1 fruit fly cellular context compared by ENCODE assay signal in the genomic region with DNA sequence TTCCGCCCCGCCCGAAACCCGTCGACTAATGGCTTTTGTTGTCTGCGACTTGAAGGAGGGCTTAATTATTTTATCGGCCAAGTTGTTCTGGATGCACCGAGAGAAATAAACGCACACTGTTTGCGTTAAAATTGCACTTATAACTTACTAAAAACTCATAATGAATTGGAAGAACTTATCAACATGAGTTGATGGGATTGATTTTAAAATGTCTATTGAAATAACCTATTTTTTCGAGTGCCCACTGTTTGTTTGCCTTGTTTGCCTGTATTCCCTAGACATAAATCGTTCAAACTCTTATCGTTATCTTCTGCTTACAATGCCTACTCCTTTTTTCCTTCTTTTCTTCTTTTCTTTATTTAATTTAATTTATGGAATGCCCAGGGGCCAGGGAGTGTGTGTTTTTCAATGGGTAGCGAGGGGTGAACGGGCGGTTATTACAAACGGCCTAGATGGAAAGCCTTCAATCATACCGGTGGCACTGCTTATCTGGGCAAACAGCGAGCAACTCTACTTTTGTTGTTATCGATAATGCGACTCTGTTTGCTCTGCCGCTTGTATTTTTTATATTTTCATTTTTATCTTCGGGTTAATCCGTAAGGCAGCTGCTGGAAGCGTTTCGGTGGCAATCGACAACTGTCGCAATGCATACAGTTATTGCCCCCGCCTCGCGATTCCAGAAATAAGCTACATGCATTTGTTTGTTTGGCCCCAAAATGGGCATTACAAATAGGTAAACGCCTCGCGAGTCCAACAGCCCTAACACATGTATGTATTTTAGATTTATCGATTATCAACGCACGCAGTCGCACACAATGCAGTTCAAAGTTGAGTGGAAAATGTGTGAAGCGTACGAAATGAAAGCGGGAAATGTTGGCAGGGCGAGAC.
A peak's percentile ranks its signal among the peaks of the same experiment; 100 is the strongest.
TF ChIP-seq lines count a peak whose summit lies in the region.

No protein-coding gene starts in this region.

TF ChIP-seq in whole organism, embryonic, 481 proteins besides CTCF, POLR2A, EP300 and RAD21 (continued from another document):
- TF ChIP-seq Optix (GFP tag; IDR thresholded peaks at IDR 0.05; lab: Robert Waterston, UW), result peak; percentile 58; the same call in 1 of the 3 replicates
- TF ChIP-seq D (optimal IDR thresholded peaks at IDR 0.05; lab: Kevin White, UChicago), result no peak
- TF ChIP-seq D (GFP tag; optimal IDR thresholded peaks at IDR 0.05; lab: Kevin White, UChicago), result peak; percentile 0
- no peak for TF ChIP-seq Oaz (GFP tag; IDR thresholded peaks at IDR 0.05; lab: Robert Waterston, UW)
- peak; percentile 10 for TF ChIP-seq gcm (GFP tag; optimal IDR thresholded peaks at IDR 0.05; lab: Kevin White, UChicago)
- no peak for TF ChIP-seq cad (GFP tag; optimal IDR thresholded peaks at IDR 0.05; lab: Kevin White, UChicago)
- TF ChIP-seq Atf-2 (GFP tag; optimal IDR thresholded peaks at IDR 0.05; lab: Kevin White, UChicago), result peak; percentile 31
- no peak for TF ChIP-seq Hand (GFP tag; optimal IDR thresholded peaks at IDR 0.05; lab: Kevin White, UChicago)
- TF ChIP-seq CG17829 (tag; optimal IDR thresholded peaks at IDR 0.05; lab: Kevin White, UChicago), result peak; percentile 56
- peak; percentile 68 for TF ChIP-seq grau (tag; optimal IDR thresholded peaks at IDR 0.05; lab: Kevin White, UChicago)
- no peak for TF ChIP-seq CG16813 (GFP tag; IDR thresholded peaks at IDR 0.05; lab: Robert Waterston, UW; ENCODE audit: partially characterized antibody)
- TF ChIP-seq ato (GFP tag; IDR thresholded peaks at IDR 0.05; lab: Robert Waterston, UW; ENCODE audit: partially characterized antibody), result no peak
- no peak for TF ChIP-seq B-H2 (GFP tag; optimal IDR thresholded peaks at IDR 0.05; lab: Kevin White, UChicago)
- TF ChIP-seq CG1602 (GFP tag; optimal IDR thresholded peaks at IDR 0.05; lab: Kevin White, UChicago), result peak; percentile 66
- TF ChIP-seq CG31224 (GFP tag; IDR thresholded peaks at IDR 0.05; lab: Robert Waterston, UW), result no peak
- TF ChIP-seq CG17359 (tag; optimal IDR thresholded peaks at IDR 0.05; lab: Kevin White, UChicago), result peak; percentile 62
- TF ChIP-seq Dip2 (GFP tag; IDR thresholded peaks at IDR 0.05; lab: Robert Waterston, UW), result no peak
- TF ChIP-seq Sox100B (GFP tag; optimal IDR thresholded peaks at IDR 0.05; lab: Kevin White, UChicago), result peak; percentile 27
- no peak for TF ChIP-seq nom (GFP tag; optimal IDR thresholded peaks at IDR 0.05; lab: Kevin White, UChicago)
- TF ChIP-seq CG6254 (GFP tag; optimal IDR thresholded peaks at IDR 0.05; lab: Kevin White, UChicago), result no peak
- no peak for TF ChIP-seq lov (optimal IDR thresholded peaks at IDR 0.05; lab: Kevin White, UChicago)
- TF ChIP-seq lov (GFP tag; IDR thresholded peaks at IDR 0.05; lab: Robert Waterston, UW), result 0 out of 3 replicates have a peak, but pooled peaks have one; percentile 29
- no peak for TF ChIP-seq CG16815 (GFP tag; optimal IDR thresholded peaks at IDR 0.05; lab: Kevin White, UChicago)
- TF ChIP-seq Tbp (GFP tag; optimal IDR thresholded peaks at IDR 0.05; lab: Kevin White, UChicago), result no peak
- TF ChIP-seq Antp (GFP tag; optimal IDR thresholded peaks at IDR 0.05; lab: Kevin White, UChicago), result peak; percentile 3
- no peak for TF ChIP-seq CG8765 (GFP tag; IDR thresholded peaks at IDR 0.05; lab: Robert Waterston, UW)
- TF ChIP-seq klu (GFP tag; IDR thresholded peaks at IDR 0.05; lab: Robert Waterston, UW), result no peak
- TF ChIP-seq Ravus (GFP tag; IDR thresholded peaks at IDR 0.05; lab: Robert Waterston, UW), result no peak
- TF ChIP-seq CG9437 (GFP tag; optimal IDR thresholded peaks at IDR 0.05; lab: Kevin White, UChicago), result peak; percentile 14
- TF ChIP-seq CG15514 (GFP tag; optimal IDR thresholded peaks at IDR 0.05; lab: Kevin White, UChicago), result no peak
- TF ChIP-seq wek (GFP tag; optimal IDR thresholded peaks at IDR 0.05; lab: Kevin White, UChicago), result peak; percentile 41
- TF ChIP-seq Mes4 (GFP tag; optimal IDR thresholded peaks at IDR 0.05; lab: Kevin White, UChicago), result peak; percentile 54
- no peak for TF ChIP-seq Nf-YA (GFP tag; IDR thresholded peaks at IDR 0.05; lab: Robert Waterston, UW)
- TF ChIP-seq CG10209 (GFP tag; optimal IDR thresholded peaks at IDR 0.05; lab: Kevin White, UChicago), result peak; percentile 54
- TF ChIP-seq Meics (GFP tag; optimal IDR thresholded peaks at IDR 0.05; lab: Kevin White, UChicago), result peak; percentile 5
- TF ChIP-seq tna (GFP tag; IDR thresholded peaks at IDR 0.05; lab: Robert Waterston, UW; ENCODE audit: partially characterized antibody), result no peak
- peak; percentile 47 for TF ChIP-seq CG13424 (tag; optimal IDR thresholded peaks at IDR 0.05; lab: Kevin White, UChicago)
- no peak for TF ChIP-seq chinmo (GFP tag; IDR thresholded peaks at IDR 0.05; lab: Robert Waterston, UW; ENCODE audit: partially characterized antibody)
- TF ChIP-seq CG31441 (GFP tag; IDR thresholded peaks at IDR 0.05; lab: Robert Waterston, UW), result peak; percentile 75
- TF ChIP-seq wor (GFP tag; IDR thresholded peaks at IDR 0.05; lab: Robert Waterston, UW), result no peak
- TF ChIP-seq crp (GFP tag; optimal IDR thresholded peaks at IDR 0.05; lab: Kevin White, UChicago), result no peak
- TF ChIP-seq tap (tag; optimal IDR thresholded peaks at IDR 0.05; lab: Kevin White, UChicago), result peak; percentile 2
- TF ChIP-seq fu2 (GFP tag; optimal IDR thresholded peaks at IDR 0.05; lab: Kevin White, UChicago), result no peak
- TF ChIP-seq CG12942 (GFP tag; optimal IDR thresholded peaks at IDR 0.05; lab: Kevin White, UChicago), result peak; percentile 42
- peak; percentile 40; the same call in 1 of the 2 replicates for TF ChIP-seq vvl (GFP tag; IDR thresholded peaks at IDR 0.05; lab: Robert Waterston, UW)
- peak; percentile 69 for TF ChIP-seq CG7556 (GFP tag; optimal IDR thresholded peaks at IDR 0.05; lab: Kevin White, UChicago)
- TF ChIP-seq CG2712 (tag; optimal IDR thresholded peaks at IDR 0.05; lab: Kevin White, UChicago), result peak; percentile 68
- TF ChIP-seq chn (GFP tag; optimal IDR thresholded peaks at IDR 0.05; lab: Kevin White, UChicago), result peak; percentile 45
- TF ChIP-seq CG14050 (GFP tag; IDR thresholded peaks at IDR 0.05; lab: Robert Waterston, UW), result 0 out of 3 replicates have a peak, but pooled peaks have one; percentile 17
- peak; percentile 59 for TF ChIP-seq CG1529 (GFP tag; optimal IDR thresholded peaks at IDR 0.05; lab: Kevin White, UChicago)
- TF ChIP-seq Sin3A (optimal IDR thresholded peaks at IDR 0.05; lab: Kevin White, UChicago), result no peak
- no peak for TF ChIP-seq gt (GFP tag; IDR thresholded peaks at IDR 0.05; lab: Robert Waterston, UW)
- TF ChIP-seq CG6854 (GFP tag; optimal IDR thresholded peaks at IDR 0.05; lab: Kevin White, UChicago), result no peak
- TF ChIP-seq Deaf1 (tag; optimal IDR thresholded peaks at IDR 0.05; lab: Kevin White, UChicago), result no peak
- peak; percentile 49 for TF ChIP-seq CG14441 (GFP tag; IDR thresholded peaks at IDR 0.05; lab: Robert Waterston, UW)
- TF ChIP-seq hth (optimal IDR thresholded peaks at IDR 0.05; lab: Kevin White, UChicago), result no peak
- peak; percentile 38 for TF ChIP-seq CG2678 (tag; optimal IDR thresholded peaks at IDR 0.05; lab: Kevin White, UChicago)
- TF ChIP-seq Ptx1 (GFP tag; IDR thresholded peaks at IDR 0.05; lab: Robert Waterston, UW), result peak; percentile 65
- TF ChIP-seq CG7372 (GFP tag; IDR thresholded peaks at IDR 0.05; lab: Robert Waterston, UW), result no peak
- no peak for TF ChIP-seq hbn (GFP tag; IDR thresholded peaks at IDR 0.05; lab: Robert Waterston, UW; ENCODE audit: partially characterized antibody)
- no peak for TF ChIP-seq cwo (GFP tag; optimal IDR thresholded peaks at IDR 0.05; lab: Kevin White, UChicago)
- peak; percentile 4 for TF ChIP-seq CG15696 (tag; optimal IDR thresholded peaks at IDR 0.05; lab: Kevin White, UChicago)
- no peak for TF ChIP-seq sc (optimal IDR thresholded peaks at IDR 0.05; lab: Kevin White, UChicago)
- TF ChIP-seq sc (GFP tag; optimal IDR thresholded peaks at IDR 0.05; lab: Kevin White, UChicago), result peak; percentile 64
- TF ChIP-seq CrebB (tag; optimal IDR thresholded peaks at IDR 0.05; lab: Kevin White, UChicago), result peak; percentile 53
- TF ChIP-seq CG30403 (GFP tag; optimal IDR thresholded peaks at IDR 0.05; lab: Kevin White, UChicago), result peak; percentile 54
- TF ChIP-seq Taf1 (GFP tag; IDR thresholded peaks at IDR 0.05; lab: Robert Waterston, UW), result no peak
- TF ChIP-seq dysf (GFP tag; IDR thresholded peaks at IDR 0.05; lab: Robert Waterston, UW), result peak; percentile 46; the same call in 1 of the 3 replicates
- TF ChIP-seq CG12391 (tag; optimal IDR thresholded peaks at IDR 0.05; lab: Kevin White, UChicago), result peak; percentile 68
- TF ChIP-seq CG12769 (tag; optimal IDR thresholded peaks at IDR 0.05; lab: Kevin White, UChicago), result peak; percentile 32
- TF ChIP-seq so (GFP tag; IDR thresholded peaks at IDR 0.05; lab: Robert Waterston, UW), result no peak
- TF ChIP-seq gsb-n (tag; optimal IDR thresholded peaks at IDR 0.05; lab: Kevin White, UChicago), result peak; percentile 60
- TF ChIP-seq Scr (GFP tag; IDR thresholded peaks at IDR 0.05; lab: Robert Waterston, UW; ENCODE audit: partially characterized antibody), result no peak
- no peak for TF ChIP-seq CG7786 (GFP tag; optimal IDR thresholded peaks at IDR 0.05; lab: Kevin White, UChicago)
- peak; percentile 75 for TF ChIP-seq crol (GFP tag; IDR thresholded peaks at IDR 0.05; lab: Robert Waterston, UW)
- peak; percentile 16; the same call in 1 of the 3 replicates for TF ChIP-seq B-H1 (GFP tag; IDR thresholded peaks at IDR 0.05; lab: Robert Waterston, UW)
- TF ChIP-seq Atf6 (GFP tag; IDR thresholded peaks at IDR 0.05; lab: Robert Waterston, UW), result no peak
- no peak for TF ChIP-seq NFAT (GFP tag; IDR thresholded peaks at IDR 0.05; lab: Robert Waterston, UW)
- TF ChIP-seq CG1832 (GFP tag; optimal IDR thresholded peaks at IDR 0.05; lab: Kevin White, UChicago), result no peak
- TF ChIP-seq CG12236 (GFP tag; optimal IDR thresholded peaks at IDR 0.05; lab: Kevin White, UChicago), result peak; percentile 45
- TF ChIP-seq slbo (GFP tag; IDR thresholded peaks at IDR 0.05; lab: Robert Waterston, UW), result no peak
- TF ChIP-seq tgo (GFP tag; IDR thresholded peaks at IDR 0.05; lab: Robert Waterston, UW), result peak; percentile 47; the same call in 2 of the 3 replicates
- no peak for TF ChIP-seq CG10565 (GFP tag; optimal IDR thresholded peaks at IDR 0.05; lab: Kevin White, UChicago)
- peak; percentile 55 for TF ChIP-seq CG12219 (GFP tag; optimal IDR thresholded peaks at IDR 0.05; lab: Kevin White, UChicago)
- no peak for TF ChIP-seq CG12071 (GFP tag; optimal IDR thresholded peaks at IDR 0.05; lab: Kevin White, UChicago)
- TF ChIP-seq CG4360 (GFP tag; IDR thresholded peaks at IDR 0.05; lab: Robert Waterston, UW), result no peak; the same call in 1 of the 2 replicates
- TF ChIP-seq Dref (GFP tag; IDR thresholded peaks at IDR 0.05; lab: Robert Waterston, UW), result no peak
- peak; percentile 10 for TF ChIP-seq CG4820 (GFP tag; optimal IDR thresholded peaks at IDR 0.05; lab: Kevin White, UChicago)
- peak; percentile 42 for TF ChIP-seq CG3163 (GFP tag; optimal IDR thresholded peaks at IDR 0.05; lab: Kevin White, UChicago)
- TF ChIP-seq CG13775 (GFP tag; optimal IDR thresholded peaks at IDR 0.05; lab: Kevin White, UChicago), result peak; percentile 48
- TF ChIP-seq NfI (GFP tag; optimal IDR thresholded peaks at IDR 0.05; lab: Kevin White, UChicago), result peak; percentile 27
- peak; percentile 34 for TF ChIP-seq D19A (tag; optimal IDR thresholded peaks at IDR 0.05; lab: Kevin White, UChicago)
- TF ChIP-seq CG11398 (GFP tag; optimal IDR thresholded peaks at IDR 0.05; lab: Kevin White, UChicago), result peak; percentile 63
- peak; percentile 34; the same call in 1 of the 2 replicates for TF ChIP-seq CG5953 (GFP tag; IDR thresholded peaks at IDR 0.05; lab: Robert Waterston, UW)
- TF ChIP-seq Bdp1 (GFP tag; optimal IDR thresholded peaks at IDR 0.05; lab: Kevin White, UChicago), result no peak
- TF ChIP-seq tup (GFP tag; optimal IDR thresholded peaks at IDR 0.05; lab: Kevin White, UChicago), result peak; percentile 39
- TF ChIP-seq hb (GFP tag; IDR thresholded peaks at IDR 0.05; lab: Robert Waterston, UW; ENCODE audit: partially characterized antibody), result no peak
- TF ChIP-seq Nf-YB (GFP tag; optimal IDR thresholded peaks at IDR 0.05; lab: Kevin White, UChicago), result no peak
- no peak for TF ChIP-seq tll (GFP tag; optimal IDR thresholded peaks at IDR 0.05; lab: Kevin White, UChicago)
- TF ChIP-seq CG33557 (GFP tag; optimal IDR thresholded peaks at IDR 0.05; lab: Kevin White, UChicago), result peak; percentile 80
- TF ChIP-seq Chrac-16 (GFP tag; optimal IDR thresholded peaks at IDR 0.05; lab: Kevin White, UChicago), result peak; percentile 36
- TF ChIP-seq CG13287 (GFP tag; IDR thresholded peaks at IDR 0.05; lab: Robert Waterston, UW; ENCODE audit: partially characterized antibody), result no peak
- peak; percentile 15 for TF ChIP-seq Max (GFP tag; optimal IDR thresholded peaks at IDR 0.05; lab: Kevin White, UChicago)
